Worm (Caenorhabditis elegans) whole organism, L4/young adult: ENCODE results near the gene fbxa-99.

Experiments used
- W03F9.2 ChIP-seq: fragments of 150-350 bp; optimal IDR thresholded peaks from 2 replicates; lab custom pipeline; 2014; ENCODE audit warnings: missing biosample characterization, missing genetic modification characterization
- dao-5 ChIP-seq: sonication (generic microtip); optimal IDR thresholded peaks from 2 replicates; lab custom pipeline; 2016; ENCODE audit warnings: missing genotype, missing genetic modification characterization, moderate library complexity, missing compliant biosample characterization
- him-1 ChIP-seq: sonication (generic microtip); optimal IDR thresholded peaks from 2 replicates; lab custom pipeline; 2016; ENCODE audit warnings: missing genotype, missing genetic modification reagents, missing genetic modification characterization, missing compliant biosample characterization

ce11 chrV:15974836-15975235 lies 7.8 kb downstream of the fbxa-99 start, which contains the start of gene sru-22:
- no peak for TF ChIP-seq him-1 (tag; lab: Kevin White, UChicago)
- no peak for TF ChIP-seq dao-5
- no peak for TF ChIP-seq W03F9.2 (tag; lab: Kevin White, UChicago)
